Worm (Caenorhabditis elegans): Measurements from ENCODE around the gene ndx-9.

The ndx-9 gene

ce11 chrIV:11011920-11012319 is at the start of gene ndx-9:
ndx-9 (minus strand) TSS chrIV:11012020.
- TF ChIP-seq unc-62 (GFP tag; optimal IDR thresholded peaks at IDR 0.05), result no peak

ce11 chrIV:11053652-11054317 is 42.0 kb upstream of the ndx-9 start, which contains the start of the genes F36H1.12 and lin-3:
F36H1.12 (minus strand) TSS chrIV:11053702.
lin-3 (plus strand) TSS chrIV:11054308.
- no peak for TF ChIP-seq unc-62 (GFP tag; optimal IDR thresholded peaks at IDR 0.05)

ce11 chrIV:11051963-11052362 is 40.1 kb upstream of the ndx-9 start:
- no peak for TF ChIP-seq unc-62 (GFP tag; optimal IDR thresholded peaks at IDR 0.05)

ce11 chrIV:11049806-11050205 is 38.0 kb upstream of the ndx-9 start, which contains the start of gene F36H1.3:
F36H1.3 (plus strand) TSS chrIV:11050128.
- TF ChIP-seq unc-62 (GFP tag; optimal IDR thresholded peaks at IDR 0.05), result no peak

- TF ChIP-seq unc-62 (GFP tag; optimal IDR thresholded peaks at IDR 0.05), result no peak
These were observed 37.1 kb upstream of the ndx-9 start, which contains the start of gene F36H1.11 for ce11 chrIV:11048871-11049270. F36H1.11 (plus strand) TSS chrIV:11049171.

ce11 chrIV:11044377-11044776 is 32.6 kb upstream of the ndx-9 start:
- no peak for TF ChIP-seq unc-62 (GFP tag; optimal IDR thresholded peaks at IDR 0.05)

- no peak for TF ChIP-seq unc-62 (GFP tag; optimal IDR thresholded peaks at IDR 0.05)
These were observed 26.8 kb upstream of the ndx-9 start for ce11 chrIV:11038665-11039064.

- no peak for TF ChIP-seq unc-62 (GFP tag; optimal IDR thresholded peaks at IDR 0.05)
These were observed 26.6 kb upstream of the ndx-9 start, which contains the start of gene kdin-1 for ce11 chrIV:11038618-11038664. kdin-1 (plus strand) TSS chrIV:11038655.

- TF ChIP-seq unc-62 (GFP tag; optimal IDR thresholded peaks at IDR 0.05), result no peak
These were observed 26.4 kb upstream of the ndx-9 start for ce11 chrIV:11038218-11038617.

- no peak for TF ChIP-seq unc-62 (GFP tag; optimal IDR thresholded peaks at IDR 0.05)
These were observed 25.4 kb upstream of the ndx-9 start for ce11 chrIV:11037118-11037719.

ce11 chrIV:11036222-11036621 is 24.4 kb upstream of the ndx-9 start, which contains the start of gene fkb-1:
fkb-1 (plus strand) TSS chrIV:11036582.
- no peak for TF ChIP-seq unc-62 (GFP tag; optimal IDR thresholded peaks at IDR 0.05)

ce11 chrIV:11032288-11032687 is 20.5 kb upstream of the ndx-9 start, which contains the start of gene hrg-6:
hrg-6 (plus strand) TSS chrIV:11032588.
- TF ChIP-seq unc-62 (GFP tag; optimal IDR thresholded peaks at IDR 0.05), result no peak

- no peak for TF ChIP-seq unc-62 (GFP tag; optimal IDR thresholded peaks at IDR 0.05)
These were observed 19.8 kb upstream of the ndx-9 start for ce11 chrIV:11031640-11032039.

ce11 chrIV:11030893-11031292 is 19.1 kb upstream of the ndx-9 start, which contains the start of gene hrg-4:
hrg-4 (minus strand) TSS chrIV:11030993.
- no peak for TF ChIP-seq unc-62 (GFP tag; optimal IDR thresholded peaks at IDR 0.05)

- TF ChIP-seq unc-62 (GFP tag; optimal IDR thresholded peaks at IDR 0.05), result no peak
These were observed 18.3 kb upstream of the ndx-9 start for ce11 chrIV:11030117-11030516.

ce11 chrIV:11029412-11029811 is 17.6 kb upstream of the ndx-9 start, which contains the start of gene hrg-5:
hrg-5 (minus strand) TSS chrIV:11029428.
- no peak for TF ChIP-seq unc-62 (GFP tag; optimal IDR thresholded peaks at IDR 0.05)

- no peak for TF ChIP-seq unc-62 (GFP tag; optimal IDR thresholded peaks at IDR 0.05)
These were observed 15.7 kb upstream of the ndx-9 start for ce11 chrIV:11027560-11027959.

ce11 chrIV:11026648-11027047 is 14.8 kb upstream of the ndx-9 start:
- no peak for TF ChIP-seq unc-62 (GFP tag; optimal IDR thresholded peaks at IDR 0.05)
